Worm (Caenorhabditis elegans): Measurements from ENCODE around the gene cdf-2.

The cdf-2 gene

ce11 chrX:12422580-12422979 is 44.1 kb downstream of the cdf-2 start:
- no peak for TF ChIP-seq fkh-4 (tag; optimal IDR thresholded peaks at IDR 0.05; ENCODE audit: borderline replicate concordance)
- peak; percentile 67 for TF ChIP-seq nhr-71 (tag; optimal IDR thresholded peaks at IDR 0.05)
- TF ChIP-seq nhr-19 (GFP tag; conservative IDR thresholded peaks at IDR 0.05), result peak; percentile 48
- peak; percentile 63 for TF ChIP-seq lin-14 (GFP tag; optimal IDR thresholded peaks at IDR 0.05)
- TF ChIP-seq snu-23 (GFP tag; optimal IDR thresholded peaks at IDR 0.05), result peak; percentile 23
- peak; percentile 29 for TF ChIP-seq nhr-90 (tag; optimal IDR thresholded peaks at IDR 0.05; ENCODE audit: poor library complexity)
- no peak for TF ChIP-seq ama-1 (optimal IDR thresholded peaks at IDR 0.05)
- no peak for TF ChIP-seq dsc-1 (tag; optimal IDR thresholded peaks at IDR 0.05)
- peak in 3 of 6 experiments; percentile 25 to 50 (median 38) for TF ChIP-seq elt-3 (tag; optimal IDR thresholded peaks at IDR 0.05)
- TF ChIP-seq nhr-85 (tag), result peak; percentile 87
- peak; percentile 88 for TF ChIP-seq grh-1 (GFP tag; IDR thresholded peaks at IDR 0.05)
- TF ChIP-seq tbx-2 (tag; optimal IDR thresholded peaks at IDR 0.05), result peak; percentile 20
- TF ChIP-seq nhr-20 (tag; optimal IDR thresholded peaks at IDR 0.05), result peak; percentile 70

DNA sequence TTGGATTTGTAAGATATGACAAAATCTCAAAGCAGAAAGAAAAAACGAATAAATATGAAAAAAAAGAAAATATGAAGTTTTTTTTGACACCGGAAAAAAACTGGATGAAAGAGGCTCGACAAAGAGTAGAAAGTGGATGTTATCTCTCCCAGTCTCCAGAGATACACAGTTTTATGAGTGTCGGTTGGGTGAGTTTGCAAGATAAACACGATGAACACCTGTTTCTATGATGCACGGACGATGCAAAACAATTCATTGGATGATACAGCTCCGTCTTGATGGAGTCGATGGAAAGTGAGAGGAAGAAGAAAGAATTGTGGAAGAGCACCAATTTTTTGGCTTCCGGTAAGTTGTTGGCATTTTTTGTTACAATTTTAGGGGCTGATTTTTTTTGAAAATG is 50.9 kb downstream of the cdf-2 start:
- TF ChIP-seq fkh-4 (tag; optimal IDR thresholded peaks at IDR 0.05; ENCODE audit: borderline replicate concordance) (no peak), lin-14 (GFP tag; optimal IDR thresholded peaks at IDR 0.05) (peak; percentile 38), rnt-1 (tag; optimal IDR thresholded peaks at IDR 0.05) (peak; percentile 15)

All from whole organism, L1 larva.